Worm (Caenorhabditis elegans): ENCODE data around the gene C45G9.8.

- no peak for TF ChIP-seq him-1 (tag; optimal IDR thresholded peaks at IDR 0.05)
- peak; percentile 55 for TF ChIP-seq W03F9.2 (tag; optimal IDR thresholded peaks at IDR 0.05)
Measured at ce11 chrIII:5047175-5047574, 6.3 kb downstream of the C45G9.8 start, which contains the start of gene txbp-3.

Measured in whole organism, L4/young adult.